Worm (Caenorhabditis elegans): Measurements from ENCODE around the gene flp-6.

Gene flp-6

DNA sequence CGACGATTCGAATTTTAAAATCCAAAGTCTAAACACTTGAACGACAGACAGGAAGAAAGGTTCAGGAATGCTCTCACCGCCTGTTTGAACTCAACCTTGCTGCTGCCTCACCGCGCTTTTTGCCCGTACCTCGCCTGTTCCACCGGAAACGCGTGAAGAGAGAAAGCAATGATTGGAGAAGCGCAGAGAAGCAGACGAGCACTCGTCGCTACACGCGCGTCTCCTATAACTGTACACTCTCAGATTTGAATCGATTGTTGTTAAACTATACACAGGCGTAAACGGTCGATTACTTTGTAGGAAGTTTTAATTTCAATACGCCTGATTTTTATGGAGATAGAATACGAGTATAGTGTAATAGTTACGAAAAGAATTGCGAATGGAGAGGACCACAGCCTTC, 47.3 kb upstream of the flp-6 start (continued):
- TF ChIP-seq hif-1 (tag; optimal IDR thresholded peaks at IDR 0.05) (peak in 1 of 2 experiments; percentile 26), lin-15B (tag; optimal IDR thresholded peaks at IDR 0.05) (no peak), zfp-2 (tag; optimal IDR thresholded peaks at IDR 0.05) (no peak), Y48G9A.11 (GFP tag; IDR thresholded peaks at IDR 0.05) (no peak), ceh-20 (GFP tag; IDR thresholded peaks at IDR 0.05) (no peak), hlh-11 (tag; optimal IDR thresholded peaks at IDR 0.05) (peak; percentile 76), nhr-25 (tag; optimal IDR thresholded peaks at IDR 0.05; ENCODE audit: borderline replicate concordance, insufficient read depth) (no peak), R02D3.7 (tag; optimal IDR thresholded peaks at IDR 0.05) (no peak), duxl-1 (tag; optimal IDR thresholded peaks at IDR 0.05; ENCODE audit: poor library complexity) (no peak), dmd-6 (GFP tag; IDR thresholded peaks at IDR 0.05) (no peak), mes-2 (tag; optimal IDR thresholded peaks at IDR 0.05; ENCODE audit: poor library complexity, severe bottlenecking) (peak; percentile 54), ama-1 (optimal IDR thresholded peaks at IDR 0.05) (no peak), nhr-48 (tag; optimal IDR thresholded peaks at IDR 0.05) (peak; percentile 46), mxl-3 (GFP tag; optimal IDR thresholded peaks at IDR 0.05) (peak; percentile 81), unc-130 (GFP tag; optimal IDR thresholded peaks at IDR 0.05) (no peak), unc-39 (tag; optimal IDR thresholded peaks at IDR 0.05) (no peak), pqm-1 (tag; optimal IDR thresholded peaks at IDR 0.05) (peak; percentile 41), zip-11 (GFP tag; IDR thresholded peaks at IDR 0.05) (no peak), lin-29 (GFP tag; IDR thresholded peaks at IDR 0.05) (no peak), nhr-6 (tag; optimal IDR thresholded peaks at IDR 0.05) (no peak), rbr-2 (tag; optimal IDR thresholded peaks at IDR 0.05) (no peak), jun-1 (tag; optimal IDR thresholded peaks at IDR 0.05) (no peak), zag-1 (tag; optimal IDR thresholded peaks at IDR 0.05) (no peak), ztf-7 (tag; optimal IDR thresholded peaks at IDR 0.05) (no peak), lin-13 (GFP tag; optimal IDR thresholded peaks at IDR 0.05) (no peak), ceh-28 (tag; optimal IDR thresholded peaks at IDR 0.05) (peak; percentile 55), egl-27 (tag; optimal IDR thresholded peaks at IDR 0.05) (no peak), lir-3 (tag; optimal IDR thresholded peaks at IDR 0.05) (no peak), sdz-12 (GFP tag; optimal IDR thresholded peaks at IDR 0.05) (no peak), lin-1 (GFP tag; IDR thresholded peaks at IDR 0.05) (no peak), lin-39 (tag; optimal IDR thresholded peaks at IDR 0.05) (no peak), spr-3 (GFP tag; optimal IDR thresholded peaks at IDR 0.05) (no peak), nhr-41 (GFP tag; IDR thresholded peaks at IDR 0.05) (no peak), F49E8.2 (tag; optimal IDR thresholded peaks at IDR 0.05; ENCODE audit: borderline replicate concordance) (no peak)

DNA sequence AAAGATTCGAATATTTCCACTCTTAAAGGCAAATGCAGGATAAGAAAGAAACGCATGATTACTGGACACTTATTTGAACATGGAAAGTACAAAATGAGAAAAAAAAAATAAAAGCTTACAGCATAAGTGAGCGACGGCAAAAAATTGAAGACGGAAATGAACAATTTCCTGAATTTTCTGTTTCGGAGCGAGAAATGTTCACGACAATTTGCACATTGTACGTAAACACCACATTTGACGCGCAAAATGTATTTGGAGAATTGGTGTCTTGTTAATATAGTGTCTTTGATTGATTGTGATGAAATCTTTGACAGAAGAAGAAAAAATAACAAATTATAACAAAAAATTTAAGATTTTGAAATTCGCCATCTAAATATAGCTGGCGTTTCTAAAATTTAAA, 46.2 kb upstream of the flp-6 start, which contains the start of gene F36D4.5:
TSS of gene F36D4.5 (minus strand) at position 225 of the 400 bp plus-strand sequence.
- no peak for TF ChIP-seq lim-7 (GFP tag; IDR thresholded peaks at IDR 0.05)
- TF ChIP-seq Y48G9A.11 (GFP tag; IDR thresholded peaks at IDR 0.05): no peak
- TF ChIP-seq ama-1 (optimal IDR thresholded peaks at IDR 0.05): no peak
- TF ChIP-seq ceh-20 (GFP tag; IDR thresholded peaks at IDR 0.05): no peak
- TF ChIP-seq nhr-237 (tag; optimal IDR thresholded peaks at IDR 0.05): no peak
- TF ChIP-seq nhr-102 (tag; optimal IDR thresholded peaks at IDR 0.05): no peak
- TF ChIP-seq dmd-8 (GFP tag; IDR thresholded peaks at IDR 0.05): no peak
- no peak for TF ChIP-seq F26F4.8 (GFP tag; conservative IDR thresholded peaks at IDR 0.05)
- TF ChIP-seq Y105C5A.15 (GFP tag; IDR thresholded peaks at IDR 0.05): no peak
- no peak for TF ChIP-seq jun-1 (tag; optimal IDR thresholded peaks at IDR 0.05)
- TF ChIP-seq lsy-2 (tag; optimal IDR thresholded peaks at IDR 0.05): peak in 1 of 2 experiments; percentile 66
- no peak for TF ChIP-seq nhr-42 (GFP tag; IDR thresholded peaks at IDR 0.05)
- no peak for TF ChIP-seq hif-1 (tag; optimal IDR thresholded peaks at IDR 0.05)
- no peak for TF ChIP-seq F49E8.2 (tag; optimal IDR thresholded peaks at IDR 0.05; ENCODE audit: borderline replicate concordance)
- TF ChIP-seq fos-1 (tag; optimal IDR thresholded peaks at IDR 0.05): no peak
- no peak for TF ChIP-seq hlh-11 (tag; optimal IDR thresholded peaks at IDR 0.05)
- no peak for TF ChIP-seq T26A8.4 (GFP tag; IDR thresholded peaks at IDR 0.05)
- TF ChIP-seq snpc-1.2 (GFP tag; IDR thresholded peaks at IDR 0.05): no peak
- TF ChIP-seq snpc-4 (tag; optimal IDR thresholded peaks at IDR 0.05): no peak
- TF ChIP-seq ces-1 (GFP tag; optimal IDR thresholded peaks at IDR 0.05): peak; percentile 18
- peak in 1 of 2 experiments; percentile 10 for TF ChIP-seq unc-62 (GFP tag; optimal IDR thresholded peaks at IDR 0.05 in 1 of 2)
- TF ChIP-seq unc-62 (tag; optimal IDR thresholded peaks at IDR 0.05): no peak
- no peak for TF ChIP-seq tag-97 (GFP tag; IDR thresholded peaks at IDR 0.05)
- no peak for TF ChIP-seq nhr-28 (tag; optimal IDR thresholded peaks at IDR 0.05)
- TF ChIP-seq fkh-10 (GFP tag; optimal IDR thresholded peaks at IDR 0.05): peak; percentile 47
- TF ChIP-seq madf-9 (GFP tag; conservative IDR thresholded peaks at IDR 0.05): no peak
